1 fruit fly cellular context compared by ENCODE assay signal in the genomic region with DNA sequence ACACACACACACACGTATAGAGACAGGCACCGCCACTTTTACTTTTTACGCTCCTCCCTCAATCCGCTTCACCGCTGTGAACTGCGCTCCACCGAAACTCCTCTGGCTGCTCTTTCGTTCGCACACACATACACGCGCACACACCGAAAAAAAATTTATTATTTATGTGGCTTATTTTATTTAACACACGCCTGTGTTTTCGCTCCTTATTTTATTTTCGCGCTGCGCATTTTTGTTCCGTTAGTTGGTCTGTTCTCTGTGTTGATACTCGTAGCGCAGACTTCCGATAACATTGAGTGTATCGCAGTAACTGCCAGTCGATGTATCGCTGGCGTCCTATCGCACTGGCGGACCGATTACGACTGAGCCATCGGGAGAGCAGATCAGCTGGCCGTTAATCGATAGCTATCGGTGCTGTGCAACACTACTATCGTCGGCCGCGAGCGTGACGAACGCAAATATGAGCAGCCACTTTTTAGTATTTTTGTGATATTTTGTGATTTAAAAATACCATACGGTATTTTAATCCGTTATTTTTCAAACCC.
TF ChIP-seq lines count a peak whose summit lies in the region.

Snx27 (minus strand) TSS at position 356 of the 545 bp plus-strand sequence.

TF ChIP-seq in whole organism, embryonic, 481 proteins besides CTCF, POLR2A, EP300 and RAD21 (continued from another document):
- TF ChIP-seq Neu2 (GFP tag; optimal IDR thresholded peaks at IDR 0.05; lab: Kevin White, UChicago; ENCODE audit: borderline replicate concordance) = no peak
- peak; percentile 52 for TF ChIP-seq CG7987 (GFP tag; optimal IDR thresholded peaks at IDR 0.05; lab: Kevin White, UChicago)
- no peak for TF ChIP-seq CG4854 (GFP tag; optimal IDR thresholded peaks at IDR 0.05; lab: Kevin White, UChicago)
- peak; percentile 14 for TF ChIP-seq Vsx1 (GFP tag; optimal IDR thresholded peaks at IDR 0.05; lab: Kevin White, UChicago)
- peak; percentile 41 for TF ChIP-seq CG15601 (tag; optimal IDR thresholded peaks at IDR 0.05; lab: Kevin White, UChicago)
- peak; percentile 55 for TF ChIP-seq grau (tag; optimal IDR thresholded peaks at IDR 0.05; lab: Kevin White, UChicago)
- peak; percentile 33 for TF ChIP-seq CG9817 (tag; optimal IDR thresholded peaks at IDR 0.05; lab: Kevin White, UChicago)
- peak; percentile 17 for TF ChIP-seq salm (tag; optimal IDR thresholded peaks at IDR 0.05; lab: Kevin White, UChicago)
- TF ChIP-seq peb (GFP tag; IDR thresholded peaks at IDR 0.05; lab: Robert Waterston, UW) = no peak
- TF ChIP-seq E2f1 (GFP tag; IDR thresholded peaks at IDR 0.05; lab: Robert Waterston, UW) = 0 out of 2 replicates have a peak, but pooled peaks have one; percentile 27
- TF ChIP-seq CG13123 (GFP tag; optimal IDR thresholded peaks at IDR 0.05; lab: Kevin White, UChicago) = no peak
- TF ChIP-seq CG3163 (GFP tag; optimal IDR thresholded peaks at IDR 0.05; lab: Kevin White, UChicago) = peak; percentile 44
- TF ChIP-seq BEAF-32 (GFP tag; optimal IDR thresholded peaks at IDR 0.05; lab: Kevin White, UChicago) = peak; percentile 100
- TF ChIP-seq sd (tag; optimal IDR thresholded peaks at IDR 0.05; lab: Kevin White, UChicago) = peak; percentile 18
- TF ChIP-seq CG8765 (GFP tag; IDR thresholded peaks at IDR 0.05; lab: Robert Waterston, UW) = no peak
- peak; percentile 92 for TF ChIP-seq CG9932 (GFP tag; IDR thresholded peaks at IDR 0.05; lab: Robert Waterston, UW)
- peak; percentile 70 for TF ChIP-seq ci (GFP tag; IDR thresholded peaks at IDR 0.05; lab: Robert Waterston, UW)
- peak; percentile 46 for TF ChIP-seq CG6854 (GFP tag; optimal IDR thresholded peaks at IDR 0.05; lab: Kevin White, UChicago)
- TF ChIP-seq Ets65A (GFP tag; lab: Kevin White, UChicago) = peak; percentile 95
- peak; percentile 64 for TF ChIP-seq phol (tag; optimal IDR thresholded peaks at IDR 0.05; lab: Kevin White, UChicago)
- TF ChIP-seq h (optimal IDR thresholded peaks at IDR 0.05; lab: Kevin White, UChicago) = no peak
- peak; percentile 28 for TF ChIP-seq CG7786 (GFP tag; optimal IDR thresholded peaks at IDR 0.05; lab: Kevin White, UChicago)
- TF ChIP-seq luna (GFP tag; optimal IDR thresholded peaks at IDR 0.05; lab: Kevin White, UChicago) = peak; percentile 60
- TF ChIP-seq slbo (GFP tag; IDR thresholded peaks at IDR 0.05; lab: Robert Waterston, UW) = peak; percentile 80
- no peak for TF ChIP-seq twi (tag; optimal IDR thresholded peaks at IDR 0.05; lab: Kevin White, UChicago)
- peak; percentile 94 for TF ChIP-seq CG1603 (tag; optimal IDR thresholded peaks at IDR 0.05; lab: Kevin White, UChicago)
- no peak for TF ChIP-seq fd96Cb (tag; optimal IDR thresholded peaks at IDR 0.05; lab: Kevin White, UChicago)
- peak; percentile 53; the same call in 2 of the 3 replicates for TF ChIP-seq zfh1 (GFP tag; IDR thresholded peaks at IDR 0.05; lab: Robert Waterston, UW)
- peak; percentile 99 for TF ChIP-seq Opbp (GFP tag; IDR thresholded peaks at IDR 0.05; lab: Robert Waterston, UW; ENCODE audit: partially characterized antibody)
- peak; percentile 48 for TF ChIP-seq Hr3 (GFP tag; optimal IDR thresholded peaks at IDR 0.05; lab: Kevin White, UChicago)
- TF ChIP-seq CG15696 (tag; optimal IDR thresholded peaks at IDR 0.05; lab: Kevin White, UChicago) = no peak
- no peak for TF ChIP-seq GATAe (GFP tag; conservative IDR thresholded peaks at IDR 0.05; lab: Robert Waterston, UW)
- TF ChIP-seq NC2β (GFP tag; optimal IDR thresholded peaks at IDR 0.05; lab: Kevin White, UChicago) = peak; percentile 62
- TF ChIP-seq sens-2 (GFP tag; IDR thresholded peaks at IDR 0.05; lab: Robert Waterston, UW) = no peak
- peak; percentile 11 for TF ChIP-seq CG2678 (tag; optimal IDR thresholded peaks at IDR 0.05; lab: Kevin White, UChicago)
- peak; percentile 88 for TF ChIP-seq CG17186 (GFP tag; optimal IDR thresholded peaks at IDR 0.05; lab: Kevin White, UChicago)
- no peak for TF ChIP-seq Hey (tag; optimal IDR thresholded peaks at IDR 0.05; lab: Kevin White, UChicago)
- TF ChIP-seq odd (GFP tag; optimal IDR thresholded peaks at IDR 0.05; lab: Kevin White, UChicago) = peak; percentile 18
- no peak for TF ChIP-seq CG11398 (GFP tag; optimal IDR thresholded peaks at IDR 0.05; lab: Kevin White, UChicago)
- no peak for TF ChIP-seq CG17612 (GFP tag; IDR thresholded peaks at IDR 0.05; lab: Robert Waterston, UW)
- no peak for TF ChIP-seq Spps (tag; optimal IDR thresholded peaks at IDR 0.05; lab: Kevin White, UChicago)
- TF ChIP-seq CG18476 (GFP tag; optimal IDR thresholded peaks at IDR 0.05; lab: Kevin White, UChicago) = no peak
- no peak; the same call in 2 of the 3 replicates for TF ChIP-seq gce (GFP tag; IDR thresholded peaks at IDR 0.05; lab: Robert Waterston, UW)
- TF ChIP-seq CG12219 (GFP tag; optimal IDR thresholded peaks at IDR 0.05; lab: Kevin White, UChicago) = no peak
- TF ChIP-seq Stat92E (GFP tag; optimal IDR thresholded peaks at IDR 0.05; lab: Kevin White, UChicago) = peak in 1 of 3 experiments; percentile 65
- no peak for TF ChIP-seq CG7745 (tag; optimal IDR thresholded peaks at IDR 0.05; lab: Kevin White, UChicago)
- TF ChIP-seq nom (GFP tag; optimal IDR thresholded peaks at IDR 0.05; lab: Kevin White, UChicago) = peak; percentile 36
- TF ChIP-seq lab (GFP tag; optimal IDR thresholded peaks at IDR 0.05; lab: Kevin White, UChicago) = peak; percentile 50
- peak; percentile 76 for TF ChIP-seq MESR4 (GFP tag; optimal IDR thresholded peaks at IDR 0.05; lab: Kevin White, UChicago)
- TF ChIP-seq CG9876 (GFP tag; optimal IDR thresholded peaks at IDR 0.05; lab: Kevin White, UChicago) = peak; percentile 46
- no peak for TF ChIP-seq HHEX (GFP tag; optimal IDR thresholded peaks at IDR 0.05; lab: Kevin White, UChicago)
- peak; percentile 21 for TF ChIP-seq CG7271 (tag; optimal IDR thresholded peaks at IDR 0.05; lab: Kevin White, UChicago)
- TF ChIP-seq CG32532 (GFP tag; IDR thresholded peaks at IDR 0.05; lab: Robert Waterston, UW) = peak; percentile 65
- peak; percentile 83 for TF ChIP-seq gro (GFP tag; optimal IDR thresholded peaks at IDR 0.05; lab: Kevin White, UChicago)
- no peak for TF ChIP-seq CG12299 (tag; optimal IDR thresholded peaks at IDR 0.05; lab: Kevin White, UChicago)
- no peak for TF ChIP-seq Hr39 (optimal IDR thresholded peaks at IDR 0.05; lab: Kevin White, UChicago)
- no peak for TF ChIP-seq Dfd (GFP tag; optimal IDR thresholded peaks at IDR 0.05; lab: Kevin White, UChicago)
- no peak for TF ChIP-seq run (tag; optimal IDR thresholded peaks at IDR 0.05; lab: Kevin White, UChicago)
